Worm (Caenorhabditis elegans) whole organism, L2 larva: ENCODE measurements around the gene R10E4.7.

ENCODE experiments used
- F13H6.1 ChIP-seq: sonication (generic microtip); optimal IDR thresholded peaks from 2 replicates; lab custom pipeline; 2016; ENCODE audit warnings: missing genetic modification characterization, missing compliant biosample characterization
- alr-1 ChIP-seq: fragments of 150-350 bp; optimal IDR thresholded peaks from 2 replicates; lab custom pipeline; 2014; ENCODE audit warnings: missing biosample characterization, missing genetic modification characterization
- ceh-16 ChIP-seq: fragments of 150-350 bp; optimal IDR thresholded peaks from 2 replicates; lab custom pipeline; 2014; ENCODE audit warnings: missing biosample characterization, missing genetic modification characterization
- egl-27 ChIP-seq: sonication (generic microtip); optimal IDR thresholded peaks from 3 replicates; lab custom pipeline; 2017; ENCODE audit warnings: missing biosample characterization, missing genetic modification reagents, missing genetic modification characterization
- elt-1 ChIP-seq: fragments of 150-350 bp; optimal IDR thresholded peaks from 2 replicates; lab custom pipeline; 2014; ENCODE audit warnings: missing biosample characterization, missing genetic modification characterization
- elt-3 ChIP-seq: sonication (generic microtip); optimal IDR thresholded peaks from 2 replicates; lab custom pipeline; 2017; ENCODE audit warnings: missing biosample characterization, missing genetic modification characterization
- lin-11 ChIP-seq: fragments of 150-350 bp; sonication (generic microtip); optimal IDR thresholded peaks from 2 replicates; lab custom pipeline; 2014; ENCODE audit warnings: missing biosample characterization, missing genetic modification characterization, inconsistent platforms, mixed read lengths
- nhr-11 ChIP-seq: fragments of 150-350 bp; optimal IDR thresholded peaks from 2 replicates; lab custom pipeline; 2014; ENCODE audit warnings: missing biosample characterization, missing genetic modification characterization
- nhr-23 ChIP-seq: fragments of 150-350 bp; optimal IDR thresholded peaks from 2 replicates; lab custom pipeline; 2014; ENCODE audit warnings: missing biosample characterization, missing genetic modification reagents, missing genetic modification characterization
- nhr-25 ChIP-seq: fragments of 150-350 bp; sonication (generic microtip); optimal IDR thresholded peaks from 3 replicates; lab custom pipeline; 2014; ENCODE audit warnings: missing biosample characterization, missing genetic modification characterization
- skn-1 ChIP-seq: sonication (generic microtip); optimal IDR thresholded peaks from 2 replicates; lab custom pipeline; 2017; ENCODE audit warnings: missing biosample characterization, missing genetic modification characterization
- sma-9 ChIP-seq, 2 experiments: fragments of 150-350 bp in 1 of 2; sonication (generic microtip) in 1 of 2; optimal IDR thresholded peaks; 2 replicates each; lab custom pipeline; 2014 to 2016; ENCODE audit warnings: missing genetic modification characterization in 2 of 2, mild to moderate bottlenecking in 1 of 2, missing biosample characterization in 1 of 2, missing compliant biosample characterization in 1 of 2, missing genetic modification reagents in 1 of 2, moderate library complexity in 1 of 2
- snpc-4 ChIP-seq: fragments of 150-350 bp; optimal IDR thresholded peaks from 2 replicates; lab custom pipeline; 2014; ENCODE audit warnings: missing biosample characterization, missing genetic modification characterization
- unc-62 ChIP-seq: fragments of 150-350 bp; optimal IDR thresholded peaks from 2 replicates; lab custom pipeline; 2014; ENCODE audit warnings: missing biosample characterization, missing genetic modification reagents, missing genetic modification characterization
- zag-1 ChIP-seq: fragments of 150-350 bp; optimal IDR thresholded peaks from 2 replicates; lab custom pipeline; 2014; ENCODE audit warnings: missing biosample characterization, missing genetic modification characterization

Gene R10E4.7

DNA sequence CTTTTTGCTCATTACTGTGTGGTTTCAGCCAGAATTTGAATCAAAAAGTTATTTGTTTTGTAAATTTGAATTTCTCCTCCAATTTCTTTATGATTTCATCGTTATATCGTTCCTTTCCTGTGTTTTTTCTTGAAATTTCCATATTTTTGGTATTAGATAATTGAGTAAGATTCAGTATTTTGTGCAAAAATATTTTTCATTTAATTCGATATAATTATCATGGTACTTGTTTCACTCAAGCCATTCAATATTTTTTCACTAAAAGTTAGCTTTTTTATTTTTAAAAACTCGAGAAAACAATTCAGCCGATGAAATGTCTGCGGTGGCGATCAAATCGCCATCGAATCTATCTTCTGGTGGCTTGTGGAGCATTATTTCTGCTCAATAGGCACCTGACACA, 50.4 kb downstream of the R10E4.7 start, which contains the start of gene hse-5:
Gene hse-5 (plus strand): TSS at position 301 of the 400 bp plus-strand sequence.
- TF ChIP-seq ceh-16 (no peak), alr-1 (tag; lab: Kevin White, UChicago) (no peak), nhr-11 (tag; lab: Kevin White, UChicago) (no peak), zag-1 (tag; lab: Kevin White, UChicago) (no peak), F13H6.1 (tag; lab: Kevin White, UChicago) (no peak), skn-1 (tag; lab: Kevin White, UChicago) (no peak), elt-3 (no peak), sma-9 (GFP tag; optimal IDR thresholded peaks at IDR 0.05; lab: Kevin White, UChicago) (no peak), sma-9 (tag; optimal IDR thresholded peaks at IDR 0.05; lab: Kevin White, UChicago) (no peak), nhr-25 (tag; lab: Kevin White, UChicago) (no peak), nhr-23 (tag; lab: Kevin White, UChicago) (no peak), unc-62 (GFP tag; lab: Kevin White, UChicago) (no peak), snpc-4 (tag; lab: Kevin White, UChicago) (no peak), elt-1 (tag; lab: Kevin White, UChicago) (no peak), lin-11 (tag; lab: Kevin White, UChicago) (no peak), egl-27 (tag; lab: Kevin White, UChicago) (no peak)
